Worm (Caenorhabditis elegans): ENCODE data around the gene Y113G7B.15.

ce11 chrV:20212584-20212983 lies 21.1 kb downstream of the Y113G7B.15 start, which contains the start of gene Y113G7B.12:
- TF ChIP-seq W03F9.2 (tag; optimal IDR thresholded peaks at IDR 0.05) (no peak), dao-5 (tag; optimal IDR thresholded peaks at IDR 0.05) (no peak), him-1 (tag; optimal IDR thresholded peaks at IDR 0.05) (no peak)
